Worm (Caenorhabditis elegans): ENCODE results near the gene lev-9.

- TF ChIP-seq him-1 (tag; optimal IDR thresholded peaks at IDR 0.05) (no peak), W03F9.2 (tag; optimal IDR thresholded peaks at IDR 0.05) (no peak), dao-5 (tag; optimal IDR thresholded peaks at IDR 0.05) (no peak)
These were observed 14.3 kb downstream of the lev-9 start for ce11 chrX:6277252-6277651.
